2 worm cellular contexts compared by ENCODE assay signal in genomic region chrV:12797992-12798391, ce11.
A peak's percentile ranks its signal among the peaks of the same experiment; 100 is the strongest.
TF ChIP-seq lines count a peak whose summit lies in the region.

ugt-6 (minus strand) TSS chrV:12798224.

TF ChIP-seq in whole organism, L3 larva, 47 proteins besides CTCF, POLR2A, EP300 and RAD21:
- TF ChIP-seq egl-5 (tag; optimal IDR thresholded peaks at IDR 0.05; lab: Kevin White, UChicago) = no peak
- no peak for TF ChIP-seq ceh-16 (tag; optimal IDR thresholded peaks at IDR 0.05; lab: Kevin White, UChicago)
- TF ChIP-seq pqm-1 (tag; optimal IDR thresholded peaks at IDR 0.05; lab: Kevin White, UChicago) = peak; percentile 9
- no peak for TF ChIP-seq eor-1 (tag; optimal IDR thresholded peaks at IDR 0.05; lab: Kevin White, UChicago)
- no peak for TF ChIP-seq lin-15B (tag; optimal IDR thresholded peaks at IDR 0.05; lab: Kevin White, UChicago)
- TF ChIP-seq ztf-4 (tag; optimal IDR thresholded peaks at IDR 0.05; lab: Kevin White, UChicago) = no peak
- no peak for TF ChIP-seq ama-1 (optimal IDR thresholded peaks at IDR 0.05; lab: Kevin White, UChicago)
- TF ChIP-seq nhr-77 (tag; optimal IDR thresholded peaks at IDR 0.05; lab: Kevin White, UChicago) = no peak
- peak; percentile 22 for TF ChIP-seq elt-2 (tag; optimal IDR thresholded peaks at IDR 0.05; lab: Kevin White, UChicago)
- TF ChIP-seq nhr-23 (tag; optimal IDR thresholded peaks at IDR 0.05; lab: Kevin White, UChicago) = no peak
- no peak for TF ChIP-seq daf-12 (tag; optimal IDR thresholded peaks at IDR 0.05; lab: Kevin White, UChicago)

TF ChIP-seq in whole organism, L4 larva, 104 proteins besides CTCF, POLR2A, EP300 and RAD21:
- peak; percentile 75 for TF ChIP-seq nhr-28 (tag; optimal IDR thresholded peaks at IDR 0.05; lab: Kevin White, UChicago)
- no peak for TF ChIP-seq daf-16 (GFP tag; optimal IDR thresholded peaks at IDR 0.05; lab: Kevin White, UChicago)
- peak; percentile 82 for TF ChIP-seq daf-16 (tag; optimal IDR thresholded peaks at IDR 0.05; lab: Kevin White, UChicago)
- TF ChIP-seq daf-8 (GFP tag; IDR thresholded peaks at IDR 0.05; lab: Robert Waterston, UW) = no peak

Comparison
In these comparisons a context has a peak if more than half of its experiments do, and no peak if none do; other contexts are left out.
1. Of the 28 proteins assayed by ChIP-seq in both whole organism, L4 larva and whole organism, L3 larva: peak only in whole organism, L4 larva: nhr-28; only in whole organism, L3 larva: pqm-1; in both: none; in neither: 26.